Worm (Caenorhabditis elegans): ENCODE data around the gene C43F9.7.

C43F9.7 gene

DNA sequence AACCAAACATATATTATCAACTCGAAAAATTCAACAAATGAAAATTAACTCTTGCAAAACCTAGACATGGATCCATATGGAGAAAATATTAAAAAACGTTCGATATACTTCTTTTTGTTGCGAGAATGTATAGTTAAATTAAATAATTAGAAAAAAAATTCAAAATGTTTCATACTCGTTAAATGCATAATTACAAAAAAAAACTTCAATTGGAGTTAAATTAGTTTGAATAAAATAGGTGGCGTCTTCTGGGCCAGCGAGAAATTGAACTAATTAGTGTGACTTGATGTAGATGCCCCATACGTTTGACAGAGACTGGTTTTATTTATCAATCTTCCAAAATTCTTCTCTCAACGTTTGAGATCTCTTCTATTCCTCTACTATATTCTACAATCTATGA lies 15.1 kb downstream of the C43F9.7 start, which contains the start of gene lgc-43:
Gene lgc-43 (plus strand): TSS at position 301 of the 400 bp plus-strand sequence.
- TF ChIP-seq sem-4 (tag; optimal IDR thresholded peaks at IDR 0.05) (no peak), ama-1 (optimal IDR thresholded peaks at IDR 0.05) (no peak), mab-5 (tag; optimal IDR thresholded peaks at IDR 0.05) (no peak), mbf-1 (tag; optimal IDR thresholded peaks at IDR 0.05) (no peak), nhr-12 (tag; optimal IDR thresholded peaks at IDR 0.05) (no peak), dmd-4 (tag; optimal IDR thresholded peaks at IDR 0.05) (no peak), lin-11 (tag; optimal IDR thresholded peaks at IDR 0.05) (no peak), ZK546.5 (tag; optimal IDR thresholded peaks at IDR 0.05) (no peak), snpc-4 (tag; optimal IDR thresholded peaks at IDR 0.05) (no peak), nhr-10 (tag; optimal IDR thresholded peaks at IDR 0.05) (no peak), mdl-1 (tag; optimal IDR thresholded peaks at IDR 0.05) (no peak)

DNA sequence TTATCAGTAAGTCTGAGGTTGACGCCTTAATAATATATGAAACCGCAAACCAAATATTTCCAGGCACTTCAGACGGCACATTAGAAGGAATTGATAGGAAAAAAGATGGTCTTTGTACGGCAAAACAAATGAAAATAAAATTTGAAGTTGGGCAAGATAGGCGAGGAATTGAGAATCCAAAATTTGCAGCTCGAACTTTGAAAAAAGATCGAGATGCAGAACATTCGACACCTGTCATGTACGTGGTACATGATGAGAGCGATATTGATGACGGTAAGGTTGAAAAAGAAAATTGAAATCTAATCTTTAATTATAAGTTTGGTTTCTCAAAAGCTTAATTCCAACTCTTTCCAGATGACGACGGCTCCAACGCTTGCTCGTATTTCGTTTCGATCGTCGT lies 15.9 kb downstream of the C43F9.7 start:
- TF ChIP-seq sem-4 (tag; optimal IDR thresholded peaks at IDR 0.05) (no peak), nhr-21 (tag; optimal IDR thresholded peaks at IDR 0.05) (no peak), unc-62 (GFP tag; optimal IDR thresholded peaks at IDR 0.05) (no peak), nhr-237 (tag; optimal IDR thresholded peaks at IDR 0.05) (no peak), mbf-1 (tag; optimal IDR thresholded peaks at IDR 0.05) (no peak), blmp-1 (tag; optimal IDR thresholded peaks at IDR 0.05; ENCODE audit: insufficient read depth) (no peak)

DNA sequence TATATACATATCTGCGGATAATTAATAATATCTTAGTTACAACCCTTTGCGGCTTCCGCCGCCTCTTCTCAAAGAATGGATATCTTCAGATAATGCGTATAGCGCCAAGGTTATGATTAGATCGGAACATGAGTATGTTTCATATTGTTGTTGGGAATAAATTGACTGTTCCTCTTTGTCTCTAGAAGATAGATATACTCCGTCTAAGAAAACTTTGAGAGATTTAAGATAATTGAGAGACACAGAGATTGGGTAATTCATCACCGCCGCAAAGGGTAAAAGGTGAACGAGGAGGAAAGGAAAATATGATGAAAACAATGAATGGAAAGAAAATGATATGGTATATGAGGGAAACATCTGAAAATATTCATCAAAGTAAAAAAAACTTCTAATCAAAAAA lies 16.8 kb downstream of the C43F9.7 start:
- TF ChIP-seq nhr-25 (tag; optimal IDR thresholded peaks at IDR 0.05) (peak; percentile 10), fos-1 (tag; optimal IDR thresholded peaks at IDR 0.05) (peak; percentile 21), F13H6.1 (tag; optimal IDR thresholded peaks at IDR 0.05) (no peak)

DNA sequence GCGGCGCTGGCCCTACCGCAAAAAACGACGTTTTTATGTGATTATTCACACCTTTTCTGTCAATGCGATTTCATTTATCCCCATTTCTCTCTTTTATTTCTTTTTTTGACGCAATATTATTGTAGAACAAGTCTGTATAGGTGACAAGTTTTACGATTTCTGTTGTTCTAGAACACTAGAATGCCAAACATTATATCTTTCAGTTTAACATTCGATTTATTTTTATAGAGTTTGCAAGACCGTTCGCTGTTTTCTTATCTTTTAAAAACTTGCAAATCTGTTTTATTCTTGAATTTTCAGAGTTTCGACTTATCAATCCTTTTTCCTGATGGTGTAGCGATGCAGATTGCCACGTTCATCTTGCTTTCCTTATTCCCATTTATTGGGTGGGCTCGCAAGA lies 17.4 kb downstream of the C43F9.7 start, which contains the start of gene efn-2:
Gene efn-2 (plus strand): TSS at position 301 of the 400 bp plus-strand sequence.
- no peak for TF ChIP-seq nhr-10 (tag; optimal IDR thresholded peaks at IDR 0.05)
- no peak for TF ChIP-seq lsy-2 (tag; optimal IDR thresholded peaks at IDR 0.05)
- TF ChIP-seq ztf-4 (tag; optimal IDR thresholded peaks at IDR 0.05) = no peak
- no peak for TF ChIP-seq ama-1 (optimal IDR thresholded peaks at IDR 0.05)
- TF ChIP-seq nhr-25 (tag; optimal IDR thresholded peaks at IDR 0.05) = no peak
- TF ChIP-seq R02D3.7 (tag; optimal IDR thresholded peaks at IDR 0.05) = no peak
- no peak for TF ChIP-seq nhr-129 (tag; optimal IDR thresholded peaks at IDR 0.05)
- TF ChIP-seq sma-3 (GFP tag; optimal IDR thresholded peaks at IDR 0.05) = no peak
- TF ChIP-seq lin-39 (tag; optimal IDR thresholded peaks at IDR 0.05) = no peak
- TF ChIP-seq mdl-1 (tag; optimal IDR thresholded peaks at IDR 0.05) = no peak
- no peak for TF ChIP-seq ceh-82 (tag; optimal IDR thresholded peaks at IDR 0.05)
- TF ChIP-seq nhr-12 (tag; optimal IDR thresholded peaks at IDR 0.05) = no peak
- no peak for TF ChIP-seq nhr-77 (tag; optimal IDR thresholded peaks at IDR 0.05)
- no peak for TF ChIP-seq lin-11 (tag; optimal IDR thresholded peaks at IDR 0.05)
- no peak for TF ChIP-seq C34F6.9 (tag; optimal IDR thresholded peaks at IDR 0.05)
- TF ChIP-seq zag-1 (tag; optimal IDR thresholded peaks at IDR 0.05) = no peak
- TF ChIP-seq elt-1 (tag; optimal IDR thresholded peaks at IDR 0.05) = no peak
- no peak for TF ChIP-seq ztf-1 (GFP tag; conservative IDR thresholded peaks at IDR 0.05)
- TF ChIP-seq ceh-16 (tag; optimal IDR thresholded peaks at IDR 0.05) = no peak
- no peak for TF ChIP-seq elt-3 (tag; optimal IDR thresholded peaks at IDR 0.05)

DNA sequence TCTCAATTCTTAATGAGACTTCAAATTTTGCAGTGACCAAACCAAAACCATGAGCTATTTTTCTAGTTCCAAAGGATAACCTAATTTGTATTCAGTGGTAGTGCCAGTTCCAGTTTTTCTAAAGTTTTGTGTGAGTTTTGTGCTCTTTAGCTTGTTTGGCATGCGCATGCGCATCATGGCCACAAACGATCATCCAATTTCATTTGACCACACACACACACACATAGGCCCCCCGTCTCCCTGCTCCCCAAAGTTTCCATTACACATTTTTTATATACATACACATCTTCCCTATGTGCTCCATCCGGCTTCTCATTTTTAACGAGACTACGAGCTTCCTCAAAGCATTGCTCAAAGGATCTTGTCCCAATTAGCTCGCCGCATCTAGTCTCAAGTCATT lies 19.0 kb downstream of the C43F9.7 start:
- TF ChIP-seq mab-5 (tag; optimal IDR thresholded peaks at IDR 0.05) (no peak), Y55F3AM.14 (GFP tag; optimal IDR thresholded peaks at IDR 0.05) (no peak), ztf-11 (tag; optimal IDR thresholded peaks at IDR 0.05) (no peak), snpc-4 (tag; optimal IDR thresholded peaks at IDR 0.05) (no peak), nhr-129 (tag; optimal IDR thresholded peaks at IDR 0.05) (no peak), aly-2 (tag; optimal IDR thresholded peaks at IDR 0.05) (no peak), unc-55 (GFP tag; optimal IDR thresholded peaks at IDR 0.05) (no peak), lin-39 (tag; optimal IDR thresholded peaks at IDR 0.05) (no peak), egl-27 (tag; optimal IDR thresholded peaks at IDR 0.05) (no peak), crh-2 (tag; optimal IDR thresholded peaks at IDR 0.05) (no peak), ztf-4 (tag; optimal IDR thresholded peaks at IDR 0.05) (no peak), unc-62 (GFP tag; optimal IDR thresholded peaks at IDR 0.05) (no peak), nhr-10 (tag; optimal IDR thresholded peaks at IDR 0.05) (no peak), elt-3 (tag; optimal IDR thresholded peaks at IDR 0.05) (no peak), nhr-6 (tag; optimal IDR thresholded peaks at IDR 0.05) (no peak)
